Fruit fly (Drosophila melanogaster) Kc167 (cell line): ENCODE data around the gene pot.

Experiments
- Myc ChIP-seq: fragments of >200 bp; optimal IDR thresholded peaks from 2 replicates; lab custom pipeline; 2017; ENCODE audit warnings: missing external identifiers
- Sin3A ChIP-seq: fragments of >200 bp; optimal IDR thresholded peaks from 2 replicates; lab custom pipeline; 2018; ENCODE audit warnings: missing external identifiers
- h ChIP-seq: fragments of >200 bp; optimal IDR thresholded peaks from 3 replicates; lab custom pipeline; 2018; ENCODE audit warnings: missing external identifiers
- insv ChIP-seq: fragments of >200 bp; optimal IDR thresholded peaks from 3 replicates; lab custom pipeline; 2018; ENCODE audit warnings: missing external identifiers
- psq ChIP-seq: fragments of >200 bp; optimal IDR thresholded peaks from 2 replicates; lab custom pipeline; 2017; ENCODE audit warnings: missing external identifiers
- ttk ChIP-seq: sonication (Bioruptor generic); optimal IDR thresholded peaks from 2 replicates; lab custom pipeline; 2017; ENCODE audit warnings: missing external identifiers

Gene pot

dm6 chrX:11895141-11895540, 21.9 kb downstream of the pot start:
- TF ChIP-seq insv (lab: Kevin White, UChicago) (no peak), psq (lab: Kevin White, UChicago) (no peak), Myc (lab: Kevin White, UChicago) (no peak), Sin3A (lab: Kevin White, UChicago) (no peak), ttk (no peak), h (lab: Kevin White, UChicago) (no peak)

dm6 chrX:11894198-11894597, 22.9 kb downstream of the pot start:
- TF ChIP-seq h (lab: Kevin White, UChicago) (no peak), Sin3A (lab: Kevin White, UChicago) (no peak), Myc (lab: Kevin White, UChicago) (no peak), ttk (no peak), insv (lab: Kevin White, UChicago) (no peak), psq (lab: Kevin White, UChicago) (no peak)

dm6 chrX:11893643-11894042, 23.4 kb downstream of the pot start, which contains the start of gene wisp:
Gene wisp, plus strand, starts transcription at chrX:11893943.
- no peak for TF ChIP-seq h (lab: Kevin White, UChicago)

dm6 chrX:11891682-11892179, 25.3 kb downstream of the pot start, which contains the start of gene sicily:
Gene sicily, plus strand, starts transcription at chrX:11891732.
- TF ChIP-seq ttk (no peak), Myc (lab: Kevin White, UChicago) (no peak), psq (lab: Kevin White, UChicago) (no peak), h (lab: Kevin White, UChicago) (no peak), Sin3A (lab: Kevin White, UChicago) (no peak), insv (lab: Kevin White, UChicago) (no peak)

dm6 chrX:11888142-11888541, 28.9 kb downstream of the pot start, which contains the start of gene CG1840:
Gene CG1840, plus strand, starts transcription at chrX:11888352.
- TF ChIP-seq h (lab: Kevin White, UChicago) (no peak), insv (lab: Kevin White, UChicago) (no peak), Myc (lab: Kevin White, UChicago) (no peak), psq (lab: Kevin White, UChicago) (no peak), Sin3A (lab: Kevin White, UChicago) (no peak), ttk (no peak)

dm6 chrX:11886976-11887375, 30.1 kb downstream of the pot start, which contains the start of the genes CG10353 and SelG:
Gene CG10353, minus strand, starts transcription at chrX:11887162.
Gene SelG, plus strand, starts transcription at chrX:11887284.
- no peak for TF ChIP-seq Myc (lab: Kevin White, UChicago)
- TF ChIP-seq insv (lab: Kevin White, UChicago), result no peak
- no peak for TF ChIP-seq psq (lab: Kevin White, UChicago)
- TF ChIP-seq ttk, result no peak
- no peak for TF ChIP-seq Sin3A (lab: Kevin White, UChicago)
- TF ChIP-seq h (lab: Kevin White, UChicago), result no peak

dm6 chrX:11885356-11885755, 31.7 kb downstream of the pot start:
- no peak for TF ChIP-seq h (lab: Kevin White, UChicago)
- no peak for TF ChIP-seq ttk
- TF ChIP-seq Myc (lab: Kevin White, UChicago), result no peak
- TF ChIP-seq insv (lab: Kevin White, UChicago), result no peak
- no peak for TF ChIP-seq Sin3A (lab: Kevin White, UChicago)
- TF ChIP-seq psq (lab: Kevin White, UChicago), result no peak

- TF ChIP-seq ttk (no peak), insv (lab: Kevin White, UChicago) (no peak), psq (lab: Kevin White, UChicago) (no peak), h (lab: Kevin White, UChicago) (no peak), Myc (lab: Kevin White, UChicago) (no peak), Sin3A (lab: Kevin White, UChicago) (no peak)
Observed at dm6 chrX:11884134-11884533, 32.9 kb downstream of the pot start.

- TF ChIP-seq ttk (no peak), h (lab: Kevin White, UChicago) (no peak)
Observed at dm6 chrX:11882447-11882846, 34.6 kb downstream of the pot start.

dm6 chrX:11881686-11882085, 35.4 kb downstream of the pot start:
- TF ChIP-seq insv (lab: Kevin White, UChicago), result no peak
- no peak for TF ChIP-seq Myc (lab: Kevin White, UChicago)
- no peak for TF ChIP-seq ttk
- no peak for TF ChIP-seq h (lab: Kevin White, UChicago)
- TF ChIP-seq psq (lab: Kevin White, UChicago), result no peak
- TF ChIP-seq Sin3A (lab: Kevin White, UChicago), result no peak

- TF ChIP-seq Sin3A (lab: Kevin White, UChicago) (no peak), h (lab: Kevin White, UChicago) (no peak), Myc (lab: Kevin White, UChicago) (no peak), psq (lab: Kevin White, UChicago) (no peak), insv (lab: Kevin White, UChicago) (no peak), ttk (no peak)
Observed at dm6 chrX:11877165-11877564, 39.9 kb downstream of the pot start, which contains the start of gene CG10352. Gene CG10352, minus strand, starts transcription at chrX:11877168.

dm6 chrX:11875146-11875830, 41.8 kb downstream of the pot start:
- TF ChIP-seq Myc (lab: Kevin White, UChicago), result no peak
- TF ChIP-seq insv (lab: Kevin White, UChicago), result no peak
- no peak for TF ChIP-seq Sin3A (lab: Kevin White, UChicago)
- no peak for TF ChIP-seq psq (lab: Kevin White, UChicago)
